Worm (Caenorhabditis elegans): Measurements from ENCODE around the gene T25B9.4.

ce11 chrIV:10738328-10738727 is 19.2 kb downstream of the T25B9.4 start, which contains the start of gene ssp-34:
- TF ChIP-seq flt-1 (GFP tag; IDR thresholded peaks at IDR 0.05) (no peak), B0310.2 (tag; optimal IDR thresholded peaks at IDR 0.05) (no peak), hmbx-1 (tag; optimal IDR thresholded peaks at IDR 0.05) (no peak), ama-1 (optimal IDR thresholded peaks at IDR 0.05) (no peak), tbx-11 (GFP tag; IDR thresholded peaks at IDR 0.05) (no peak), tbx-37 (GFP tag; conservative IDR thresholded peaks at IDR 0.05) (no peak), scrt-1 (GFP tag; IDR thresholded peaks at IDR 0.05) (no peak), aly-1 (tag; optimal IDR thresholded peaks at IDR 0.05) (no peak)
